Worm (Caenorhabditis elegans) whole organism, L4 larva: Measurements from ENCODE around the gene grsp-3.

Experiments used
- egl-27 ChIP-seq: sonication (generic microtip); optimal IDR thresholded peaks from 3 replicates; lab custom pipeline; 2017; ENCODE audit warnings: missing biosample characterization, missing genetic modification reagents, missing genetic modification characterization
- lin-15B ChIP-seq: fragments of 150-350 bp; sonication (generic microtip); optimal IDR thresholded peaks from 3 replicates; lab custom pipeline; 2014; ENCODE audit warnings: missing biosample characterization, missing genetic modification characterization
- nhr-28 ChIP-seq: fragments of 150-350 bp; optimal IDR thresholded peaks from 2 replicates; lab custom pipeline; 2014; ENCODE audit warnings: missing biosample characterization, missing genetic modification characterization
- pha-4 ChIP-seq, 2 experiments: fragments of 150-350 bp in 1 of 2; fragments of 200-800 bp in 1 of 2; sonication (Bioruptor generic) in 1 of 2; IDR thresholded peaks in 1 of 2; optimal IDR thresholded peaks in 1 of 2; 2 replicates each; pipeline versions ENCODE4 v1.3.6 to Lab custom; 2014 to 2022; ENCODE audit warnings: missing genetic modification characterization in 2 of 2, missing genetic modification reagents in 2 of 2, missing biosample characterization in 1 of 2, missing compliant biosample characterization in 1 of 2

ce11 chrIV:7178942-7179341 is 47.2 kb upstream of the grsp-3 start, which contains the start of gene C42D4.3:
- TF ChIP-seq lin-15B (tag; lab: Kevin White, UChicago) (no peak), egl-27 (no peak), nhr-28 (tag; lab: Kevin White, UChicago) (no peak), pha-4 (GFP tag; IDR thresholded peaks at IDR 0.05; lab: Robert Waterston, UW) (no peak), pha-4 (tag; optimal IDR thresholded peaks at IDR 0.05; lab: Kevin White, UChicago) (no peak)
